Worm (Caenorhabditis elegans): Measurements from ENCODE around the gene nrx-1.

The nrx-1 gene

DNA sequence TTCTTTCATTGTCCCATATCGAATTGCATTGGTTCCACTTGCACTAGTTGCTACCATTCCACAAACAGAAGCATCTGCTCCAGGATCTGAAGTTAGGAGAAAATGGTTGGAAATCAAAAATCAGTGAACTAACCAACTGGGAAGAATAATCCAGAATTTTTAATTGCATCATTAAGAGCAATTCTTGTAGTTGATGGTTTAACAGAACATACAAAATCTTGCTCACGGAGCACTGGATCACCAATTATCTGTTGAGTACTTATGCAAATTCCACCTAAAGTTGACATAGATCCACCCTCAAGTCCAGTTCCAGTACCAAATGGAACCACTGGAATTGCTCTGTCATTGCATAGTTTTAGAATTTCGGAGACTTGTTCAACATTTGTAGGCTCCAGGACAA lies 65.0 kb downstream of the nrx-1 start:
- TF ChIP-seq ztf-23 (GFP tag; IDR thresholded peaks at IDR 0.05) (no peak), ztf-29 (GFP tag; IDR thresholded peaks at IDR 0.05) (no peak), flt-1 (GFP tag; IDR thresholded peaks at IDR 0.05) (no peak), ref-1 (GFP tag; conservative IDR thresholded peaks at IDR 0.05) (no peak), cog-1 (tag; optimal IDR thresholded peaks at IDR 0.05) (no peak), klf-2 (GFP tag; conservative IDR thresholded peaks at IDR 0.05) (no peak)

ce11 chrV:10890980-10891379 lies 66.2 kb downstream of the nrx-1 start, which contains the start of gene F32D8.12:
F32D8.12 (minus strand) TSS chrV:10891027.
- TF ChIP-seq T22C8.4 (GFP tag; IDR thresholded peaks at IDR 0.05) (no peak), ztf-29 (GFP tag; IDR thresholded peaks at IDR 0.05) (no peak), med-1 (GFP tag; optimal IDR thresholded peaks at IDR 0.05; ENCODE audit: insufficient read depth) (no peak), klf-2 (GFP tag; conservative IDR thresholded peaks at IDR 0.05) (no peak), ztf-23 (GFP tag; IDR thresholded peaks at IDR 0.05) (no peak), ref-1 (GFP tag; conservative IDR thresholded peaks at IDR 0.05) (no peak), cog-1 (tag; optimal IDR thresholded peaks at IDR 0.05) (no peak), tab-1 (GFP tag; IDR thresholded peaks at IDR 0.05) (no peak), flt-1 (GFP tag; IDR thresholded peaks at IDR 0.05) (no peak)

DNA sequence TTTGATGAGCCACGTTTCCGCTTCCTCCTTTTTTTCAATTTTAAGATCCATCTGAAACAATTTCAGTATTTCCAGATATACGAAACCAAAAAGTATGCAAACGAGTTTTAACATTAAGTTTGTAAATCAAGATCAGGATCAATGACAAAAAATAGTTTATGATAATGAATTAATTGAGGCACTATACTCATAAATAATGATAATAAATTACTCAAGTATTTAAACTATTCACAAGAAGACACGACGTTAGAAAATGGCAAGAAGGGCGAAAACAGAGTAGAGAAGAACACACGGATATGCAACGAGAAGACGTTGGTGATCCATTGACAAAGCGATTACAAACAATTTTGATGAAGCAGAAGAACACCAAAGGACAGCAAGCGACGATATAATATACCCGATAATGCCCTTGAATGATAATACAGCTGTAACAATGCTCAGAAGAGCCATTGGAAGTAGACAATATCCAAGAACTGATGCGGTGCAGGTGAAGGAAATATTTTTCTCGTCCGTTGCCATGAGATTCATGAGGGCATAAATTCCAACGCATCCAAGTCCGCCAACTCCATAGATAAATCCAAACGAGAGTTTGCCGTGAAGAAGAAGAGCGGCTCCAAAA lies 68.8 kb downstream of the nrx-1 start, which contains the start of gene F32D8.4:
Gene F32D8.4 (minus strand): TSS at position 51 of the 619 bp plus-strand sequence.
- TF ChIP-seq med-1 (GFP tag; optimal IDR thresholded peaks at IDR 0.05; ENCODE audit: insufficient read depth) (no peak), ztf-29 (GFP tag; IDR thresholded peaks at IDR 0.05) (no peak), flt-1 (GFP tag; IDR thresholded peaks at IDR 0.05) (no peak), T22C8.4 (GFP tag; IDR thresholded peaks at IDR 0.05) (no peak), ztf-23 (GFP tag; IDR thresholded peaks at IDR 0.05) (no peak), cog-1 (tag; optimal IDR thresholded peaks at IDR 0.05) (no peak), klf-2 (GFP tag; conservative IDR thresholded peaks at IDR 0.05) (no peak), tab-1 (GFP tag; IDR thresholded peaks at IDR 0.05) (no peak), ref-1 (GFP tag; conservative IDR thresholded peaks at IDR 0.05) (no peak)

- no peak for TF ChIP-seq T22C8.4 (GFP tag; IDR thresholded peaks at IDR 0.05)
- TF ChIP-seq tab-1 (GFP tag; IDR thresholded peaks at IDR 0.05) = no peak
- TF ChIP-seq ztf-29 (GFP tag; IDR thresholded peaks at IDR 0.05) = no peak
- peak; percentile 4 for TF ChIP-seq cog-1 (tag; optimal IDR thresholded peaks at IDR 0.05)
- peak; percentile 78; the same call in 1 of the 2 replicates for TF ChIP-seq ztf-23 (GFP tag; IDR thresholded peaks at IDR 0.05)
- TF ChIP-seq klf-2 (GFP tag; conservative IDR thresholded peaks at IDR 0.05) = no peak
- TF ChIP-seq flt-1 (GFP tag; IDR thresholded peaks at IDR 0.05) = peak; percentile 57; the same call in 1 of the 2 replicates
- no peak for TF ChIP-seq med-1 (GFP tag; optimal IDR thresholded peaks at IDR 0.05; ENCODE audit: insufficient read depth)
- TF ChIP-seq ref-1 (GFP tag; conservative IDR thresholded peaks at IDR 0.05) = no peak
These were observed 69.8 kb downstream of the nrx-1 start, which contains the start of the genes F32D8.14 and F32D8.5 for ce11 chrV:10894601-10895000. F32D8.14 (minus strand) TSS chrV:10894788. F32D8.5 (plus strand) TSS chrV:10894800.

DNA sequence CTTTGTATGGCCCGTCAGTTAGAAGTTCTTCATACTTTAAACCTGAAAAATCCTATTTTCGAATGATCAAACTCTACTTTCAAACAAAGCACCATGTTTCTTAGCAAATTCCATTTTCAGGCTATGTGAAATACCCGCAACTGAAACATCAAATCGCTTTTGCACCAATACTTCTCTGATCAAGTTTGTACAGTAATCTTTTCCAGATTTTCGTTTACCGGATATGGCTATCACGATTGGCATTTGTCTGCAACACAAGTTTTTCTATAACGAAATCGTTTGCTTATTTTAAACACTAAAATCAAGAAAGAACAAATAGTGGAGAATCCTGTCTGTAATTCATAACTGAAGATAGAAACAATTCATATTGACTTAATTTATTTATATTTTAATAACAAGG lies 71.5 kb downstream of the nrx-1 start, which contains the start of gene F32D8.13:
Gene F32D8.13 (minus strand): TSS at position 249 of the 400 bp plus-strand sequence.
- TF ChIP-seq klf-2 (GFP tag; conservative IDR thresholded peaks at IDR 0.05) (no peak), cog-1 (tag; optimal IDR thresholded peaks at IDR 0.05) (no peak), ztf-29 (GFP tag; IDR thresholded peaks at IDR 0.05) (no peak), med-1 (GFP tag; optimal IDR thresholded peaks at IDR 0.05; ENCODE audit: insufficient read depth) (no peak), flt-1 (GFP tag; IDR thresholded peaks at IDR 0.05) (no peak), ref-1 (GFP tag; conservative IDR thresholded peaks at IDR 0.05) (no peak), tab-1 (GFP tag; IDR thresholded peaks at IDR 0.05) (no peak), ztf-23 (GFP tag; IDR thresholded peaks at IDR 0.05) (no peak), T22C8.4 (GFP tag; IDR thresholded peaks at IDR 0.05) (no peak)

Measured in whole organism, midembryonic.